Worm (Caenorhabditis elegans) whole organism, young adult: ENCODE results near the gene enpp-1.

Experiments used
- ekl-4 ChIP-seq: fragments of 200-800 bp; sonication (Bioruptor generic); IDR thresholded peaks from 2 replicates; pipeline ENCODE4 v1.3.6; 2022; ENCODE audit warnings: missing genetic modification reagents, missing genetic modification characterization, missing compliant biosample characterization
- lin-54 ChIP-seq: fragments of 200-800 bp; sonication (Bioruptor generic); optimal IDR thresholded peaks from 2 replicates; lab custom pipeline; 2018; ENCODE audit warnings: mild to moderate bottlenecking, missing genetic modification characterization, missing compliant biosample characterization
- somi-1 ChIP-seq: fragments of 200-800 bp; sonication (Bioruptor generic); optimal IDR thresholded peaks from 2 replicates; lab custom pipeline; 2018; ENCODE audit warnings: mild to moderate bottlenecking, missing genetic modification characterization, missing compliant biosample characterization
- zfh-2 ChIP-seq: fragments of 200-800 bp; sonication (Bioruptor generic); conservative IDR thresholded peaks from 2 replicates; pipeline ENCODE4 v1.3.6; 2022; ENCODE audit warnings: missing genetic modification reagents, missing genetic modification characterization, missing compliant biosample characterization
- zim-3 ChIP-seq: sonication (generic microtip); optimal IDR thresholded peaks from 2 replicates; lab custom pipeline; 2017; ENCODE audit warnings: mild to moderate bottlenecking, missing genetic modification characterization, moderate library complexity, missing compliant biosample characterization

- TF ChIP-seq ekl-4 (GFP tag; lab: Robert Waterston, UW) (no peak), zim-3 (no peak), somi-1 (no peak), zfh-2 (GFP tag; lab: Robert Waterston, UW) (no peak), lin-54 (GFP tag; lab: Kevin White, UChicago) (no peak)
Observed at ce11 chrV:12098123-12098522, 33.1 kb upstream of the enpp-1 start, which contains the start of gene nhr-209.
